Worm (Caenorhabditis elegans): ENCODE measurements around the gene acdh-2.

- TF ChIP-seq cog-1 (tag; optimal IDR thresholded peaks at IDR 0.05) (peak; percentile 44), ref-1 (GFP tag; conservative IDR thresholded peaks at IDR 0.05) (no peak), T22C8.4 (GFP tag; IDR thresholded peaks at IDR 0.05) (no peak), tab-1 (GFP tag; IDR thresholded peaks at IDR 0.05) (no peak), flt-1 (GFP tag; IDR thresholded peaks at IDR 0.05) (no peak), ztf-23 (GFP tag; IDR thresholded peaks at IDR 0.05) (no peak)
These were observed 35.6 kb downstream of the acdh-2 start for ce11 chrII:5511417-5512353.
